Worm (Caenorhabditis elegans) whole organism, L1 larva: ENCODE measurements around the gene lpl-1.

Experiments used
- alr-1 ChIP-seq: fragments of 200-800 bp; sonication (Bioruptor generic); optimal IDR thresholded peaks from 2 replicates; lab custom pipeline; 2018; ENCODE audit warnings: borderline replicate concordance, mild to moderate bottlenecking, missing genetic modification characterization, missing compliant biosample characterization
- aly-2 ChIP-seq: fragments of 150-350 bp; optimal IDR thresholded peaks from 2 replicates; lab custom pipeline; 2014; ENCODE audit warnings: missing biosample characterization, missing genetic modification characterization
- ces-1 ChIP-seq: fragments of 150-350 bp; optimal IDR thresholded peaks from 2 replicates; lab custom pipeline; 2014; ENCODE audit warnings: missing biosample characterization, missing genetic modification reagents, missing genetic modification characterization
- egl-13 ChIP-seq: sonication (generic microtip); optimal IDR thresholded peaks from 2 replicates; lab custom pipeline; 2016; ENCODE audit warnings: missing genotype, missing genetic modification reagents, missing genetic modification characterization, missing compliant biosample characterization
- egl-27 ChIP-seq, 2 experiments: fragments of 150-350 bp in 1 of 2; sonication (generic microtip); optimal IDR thresholded peaks; 3 replicates each; lab custom pipeline; 2017 to 2018; ENCODE audit warnings: missing biosample characterization in 2 of 2, missing genetic modification characterization in 2 of 2, missing genetic modification reagents in 2 of 2
- irx-1 ChIP-seq: sonication (generic microtip); optimal IDR thresholded peaks from 2 replicates; lab custom pipeline; 2016; ENCODE audit warnings: missing genetic modification characterization, missing compliant biosample characterization
- lin-15B ChIP-seq: fragments of 150-350 bp; sonication (generic microtip); optimal IDR thresholded peaks from 3 replicates; lab custom pipeline; 2014; ENCODE audit warnings: missing biosample characterization, missing genetic modification characterization
- mep-1 ChIP-seq: fragments of 150-350 bp; optimal IDR thresholded peaks from 2 replicates; lab custom pipeline; 2014; ENCODE audit warnings: missing biosample characterization, missing genetic modification characterization
- nhr-76 ChIP-seq: sonication (generic microtip); optimal IDR thresholded peaks from 2 replicates; lab custom pipeline; 2017; ENCODE audit warnings: missing biosample characterization, missing genetic modification characterization
- nhr-77 ChIP-seq: fragments of 150-350 bp; optimal IDR thresholded peaks from 2 replicates; lab custom pipeline; 2014; ENCODE audit warnings: missing biosample characterization, missing genetic modification characterization
- nhr-85 ChIP-seq: sonication (generic microtip); peaks from one replicate; lab custom pipeline; 2016; ENCODE audit warnings: missing genetic modification characterization, inconsistent platforms, missing compliant biosample characterization
- skn-1 ChIP-seq: fragments of 150-350 bp; optimal IDR thresholded peaks from 2 replicates; lab custom pipeline; 2014; ENCODE audit warnings: missing biosample characterization, missing genetic modification characterization
- unc-62 ChIP-seq: fragments of 150-350 bp; optimal IDR thresholded peaks from 2 replicates; lab custom pipeline; 2014; ENCODE audit warnings: missing biosample characterization, missing genetic modification reagents, missing genetic modification characterization

DNA sequence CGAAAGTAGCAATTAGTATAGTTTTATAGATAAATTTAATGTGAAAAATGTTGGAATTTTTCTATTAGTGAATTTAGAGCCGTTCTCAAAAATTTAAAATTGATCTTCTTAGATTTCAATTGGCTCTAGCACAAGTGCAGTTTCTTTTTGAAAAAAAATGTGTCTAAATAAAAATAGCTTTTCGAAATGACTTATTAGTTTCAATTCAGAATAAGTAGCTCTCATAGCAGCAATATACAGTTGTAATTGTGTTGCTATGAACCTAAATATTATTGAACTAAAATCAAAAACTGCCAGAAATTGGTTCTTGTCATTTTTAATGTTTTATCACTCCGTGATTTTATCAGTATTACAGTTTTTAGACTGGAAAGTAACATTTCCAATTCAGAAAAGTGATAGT, 23.9 kb upstream of the lpl-1 start:
- TF ChIP-seq lin-15B (tag; lab: Kevin White, UChicago) (no peak), irx-1 (tag; lab: Kevin White, UChicago) (no peak), aly-2 (tag; lab: Kevin White, UChicago) (no peak), mep-1 (tag; lab: Kevin White, UChicago) (no peak), nhr-77 (no peak), egl-13 (tag; lab: Kevin White, UChicago) (no peak), nhr-76 (no peak), unc-62 (GFP tag; lab: Kevin White, UChicago) (no peak), nhr-85 (no peak), alr-1 (tag; lab: Kevin White, UChicago) (no peak), ces-1 (GFP tag; lab: Kevin White, UChicago) (no peak), egl-27 (tag; optimal IDR thresholded peaks at IDR 0.05; lab: Kevin White, UChicago) (no peak), skn-1 (tag; lab: Kevin White, UChicago) (no peak)
